Worm (Caenorhabditis elegans) whole organism, L3 larva: ENCODE measurements around the gene H20J04.6.

Source experiments
- fos-1 ChIP-seq: fragments of 150-350 bp; optimal IDR thresholded peaks from 2 replicates; lab custom pipeline; 2014; ENCODE audit warnings: missing biosample characterization, missing genetic modification characterization
- lin-15B ChIP-seq: fragments of 150-350 bp; optimal IDR thresholded peaks from 2 replicates; lab custom pipeline; 2014; ENCODE audit warnings: missing biosample characterization, missing genetic modification characterization
- nhr-12 ChIP-seq: fragments of 150-350 bp; optimal IDR thresholded peaks from 2 replicates; lab custom pipeline; 2014; ENCODE audit warnings: missing biosample characterization, missing genetic modification characterization
- snpc-4 ChIP-seq: fragments of 150-350 bp; optimal IDR thresholded peaks from 2 replicates; lab custom pipeline; 2014; ENCODE audit warnings: missing biosample characterization, missing genetic modification characterization
- unc-62 ChIP-seq: fragments of 150-350 bp; sonication (generic microtip); optimal IDR thresholded peaks from 4 replicates; lab custom pipeline; 2014; ENCODE audit warnings: missing biosample characterization, missing genetic modification reagents, missing genetic modification characterization

ce11 chrII:4294801-4295200, 28.3 kb upstream of the H20J04.6 start, which contains the start of gene rml-4:
- TF ChIP-seq unc-62 (GFP tag; lab: Kevin White, UChicago) (no peak), snpc-4 (tag; lab: Kevin White, UChicago) (no peak), nhr-12 (tag; lab: Kevin White, UChicago) (no peak), fos-1 (tag; lab: Kevin White, UChicago) (no peak), lin-15B (tag; lab: Kevin White, UChicago) (no peak)
